4 worm cellular contexts compared by ENCODE assay signal in the genomic region with DNA sequence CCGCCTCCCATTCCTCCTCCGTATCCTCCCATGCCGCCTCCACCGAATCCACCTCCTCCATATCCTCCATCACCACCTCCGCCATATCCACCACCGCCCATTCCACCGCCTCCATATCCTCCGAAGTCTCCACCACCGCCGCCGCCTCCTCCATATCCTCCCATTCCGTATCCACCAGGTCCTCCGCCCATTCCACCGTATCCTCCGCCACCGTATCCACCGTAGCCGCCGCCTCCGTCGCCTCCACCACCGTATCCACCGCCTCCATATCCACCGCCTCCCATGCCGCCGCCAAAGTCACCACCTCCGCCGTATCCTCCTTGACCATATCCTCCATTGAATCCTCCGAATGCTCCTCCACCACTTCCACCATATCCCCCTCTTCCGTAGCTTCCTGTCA.
TF ChIP-seq lines count a peak whose summit lies in the region.

No protein-coding gene starts in this region.

TF ChIP-seq in whole organism, L1 larva, 84 proteins besides CTCF, POLR2A, EP300 and RAD21:
- TF ChIP-seq ceh-8 (GFP tag; optimal IDR thresholded peaks at IDR 0.05; lab: Kevin White, UChicago) (peak; percentile 16), dpl-1 (GFP tag; optimal IDR thresholded peaks at IDR 0.05; lab: Kevin White, UChicago) (no peak)

TF ChIP-seq in whole organism, L4 larva, 104 proteins besides CTCF, POLR2A, EP300 and RAD21:
- TF ChIP-seq hif-1 (tag; optimal IDR thresholded peaks at IDR 0.05; lab: Kevin White, UChicago): no peak
- TF ChIP-seq egl-43 (GFP tag; IDR thresholded peaks at IDR 0.05; lab: Robert Waterston, UW): 0 out of 2 replicates have a peak, but pooled peaks have one; percentile 41
- peak; percentile 95 for TF ChIP-seq set-16 (GFP tag; IDR thresholded peaks at IDR 0.05; lab: Robert Waterston, UW)

TF ChIP-seq in whole organism, late embryonic, 69 proteins besides CTCF, POLR2A, EP300 and RAD21:
- TF ChIP-seq sdc-2 (tag; optimal IDR thresholded peaks at IDR 0.05; lab: Kevin White, UChicago) (peak; percentile 16), ceh-48 (tag; optimal IDR thresholded peaks at IDR 0.05; lab: Kevin White, UChicago) (no peak)
TF ChIP-seq in whole organism, late embryonic: peak in this region for 1.

TF ChIP-seq in whole organism, young adult, 124 proteins besides CTCF, POLR2A, EP300 and RAD21:
- TF ChIP-seq ceh-79 (tag; optimal IDR thresholded peaks at IDR 0.05; lab: Kevin White, UChicago) (no peak), egrh-3 (GFP tag; IDR thresholded peaks at IDR 0.05; lab: Robert Waterston, UW) (peak; percentile 89), mel-28 (tag; optimal IDR thresholded peaks at IDR 0.05; lab: Kevin White, UChicago; ENCODE audit: borderline replicate concordance) (no peak), zfh-2 (GFP tag; conservative IDR thresholded peaks at IDR 0.05; lab: Robert Waterston, UW) (peak; percentile 91), Y79H2A.3 (GFP tag; conservative IDR thresholded peaks at IDR 0.05; lab: Robert Waterston, UW) (no peak), dox-1 (GFP tag; IDR thresholded peaks at IDR 0.05; lab: Robert Waterston, UW) (0 out of 2 replicates have a peak, but pooled peaks have one; percentile 16)
